Fruit fly (Drosophila melanogaster) whole organism, embryonic: ENCODE data around the gene Cbl.

ENCODE experiments used
- B-H2 ChIP-seq: fragments of 200-800 bp; sonication (Bioruptor generic); optimal IDR thresholded peaks from 2 replicates; lab custom pipeline; 2018; ENCODE audit warnings: missing biosample characterization, mild to moderate bottlenecking, missing genetic modification characterization
- BEAF-32 ChIP-seq: fragments of 200-800 bp; sonication (Bioruptor generic); optimal IDR thresholded peaks from 3 replicates; lab custom pipeline; 2017; ENCODE audit warnings: missing biosample characterization, missing genetic modification characterization, mild to moderate bottlenecking, moderate library complexity, missing genetic modification reagents
- C15 ChIP-seq: fragments of 200-800 bp; sonication (Bioruptor generic); IDR thresholded peaks from 3 replicates; pipeline ENCODE4 v1.3.6; 2022; ENCODE audit warnings: missing biosample characterization, missing genetic modification characterization
- CG10959 ChIP-seq: fragments of 200-800 bp; sonication (Bioruptor generic); IDR thresholded peaks from 2 replicates; pipeline ENCODE4 v1.3.6; 2022; ENCODE audit warnings: missing biosample characterization, missing genetic modification characterization
- CG11456 ChIP-seq: fragments of 200-800 bp; sonication (Bioruptor generic); IDR thresholded peaks from 3 replicates; pipeline ENCODE4 v1.3.6; 2022; ENCODE audit warnings: missing biosample characterization, missing genetic modification characterization
- CG12299 ChIP-seq: fragments of 200-800 bp; sonication (Bioruptor generic); optimal IDR thresholded peaks from 2 replicates; lab custom pipeline; 2018; ENCODE audit warnings: missing biosample characterization, mild to moderate bottlenecking, missing genetic modification characterization
- CG13123 ChIP-seq: fragments of 200-800 bp; sonication (Bioruptor generic); optimal IDR thresholded peaks from 2 replicates; lab custom pipeline; 2016; ENCODE audit warnings: missing biosample characterization, missing genetic modification characterization
- CG14441 ChIP-seq: fragments of 200-800 bp; sonication (Bioruptor generic); IDR thresholded peaks from 2 replicates; pipeline ENCODE4 v1.3.6; 2022; ENCODE audit warnings: missing biosample characterization, missing genetic modification characterization
- CG15601 ChIP-seq: fragments of 200-800 bp; sonication (Bioruptor generic); optimal IDR thresholded peaks from 3 replicates; lab custom pipeline; 2019; ENCODE audit warnings: missing biosample characterization, mild to moderate bottlenecking, missing genetic modification characterization, moderate library complexity
- CG15696 ChIP-seq: fragments of 200-800 bp; sonication (Bioruptor generic); optimal IDR thresholded peaks from 2 replicates; lab custom pipeline; 2019; ENCODE audit warnings: missing biosample characterization, mild to moderate bottlenecking, missing genetic modification characterization, moderate library complexity
- CG18011 ChIP-seq: fragments of 200-800 bp; sonication (Bioruptor generic); optimal IDR thresholded peaks from 2 replicates; lab custom pipeline; 2017; ENCODE audit warnings: missing biosample characterization, missing genetic modification characterization, mild to moderate bottlenecking, moderate library complexity, missing genotype
- CG18619 ChIP-seq: fragments of 200-800 bp; sonication (Bioruptor generic); optimal IDR thresholded peaks from 3 replicates; lab custom pipeline; 2017; ENCODE audit warnings: missing biosample characterization, mild to moderate bottlenecking, missing genetic modification characterization
- CG2116 ChIP-seq: fragments of 200-800 bp; sonication (Bioruptor generic); optimal IDR thresholded peaks from 3 replicates; lab custom pipeline; 2018; ENCODE audit warnings: missing biosample characterization, mild to moderate bottlenecking, missing genetic modification characterization
- CG2129 ChIP-seq: fragments of 200-800 bp; sonication (Bioruptor generic); IDR thresholded peaks from 2 replicates; pipeline ENCODE4 v1.3.6; 2022; ENCODE audit warnings: missing biosample characterization, missing genetic modification characterization; ENCODE audit not compliant: partially characterized antibody
- CG2678 ChIP-seq: fragments of 200-800 bp; sonication (Bioruptor generic); optimal IDR thresholded peaks from 3 replicates; lab custom pipeline; 2019; ENCODE audit warnings: missing biosample characterization, mild to moderate bottlenecking, missing genetic modification characterization, moderate library complexity
- CG3065 ChIP-seq: fragments of 200-800 bp; sonication (Bioruptor generic); optimal IDR thresholded peaks from 2 replicates; lab custom pipeline; 2016; ENCODE audit warnings: missing biosample characterization, missing genetic modification characterization
- CG31388 ChIP-seq: fragments of 200-800 bp; sonication (Bioruptor generic); optimal IDR thresholded peaks from 2 replicates; lab custom pipeline; 2016; ENCODE audit warnings: missing biosample characterization, missing genetic modification characterization
- CG3281 ChIP-seq: fragments of 200-800 bp; sonication (Bioruptor generic); optimal IDR thresholded peaks from 3 replicates; lab custom pipeline; 2017; ENCODE audit warnings: missing biosample characterization, mild to moderate bottlenecking, missing genetic modification characterization
- CG4282 ChIP-seq: fragments of 200-800 bp; sonication (Bioruptor generic); optimal IDR thresholded peaks from 2 replicates; lab custom pipeline; 2016; ENCODE audit warnings: missing biosample characterization, missing genetic modification characterization
- CG4617 ChIP-seq: fragments of 200-800 bp; sonication (Bioruptor generic); optimal IDR thresholded peaks from 3 replicates; lab custom pipeline; 2016; ENCODE audit warnings: missing biosample characterization, missing genetic modification characterization, borderline replicate concordance
- CG6791 ChIP-seq: fragments of 200-800 bp; sonication (Bioruptor generic); IDR thresholded peaks from 3 replicates; pipeline ENCODE4 v1.3.6; 2022; ENCODE audit warnings: missing biosample characterization, missing genetic modification characterization; ENCODE audit not compliant: partially characterized antibody
- CG7372 ChIP-seq: fragments of 200-800 bp; sonication (Bioruptor generic); IDR thresholded peaks from 2 replicates; pipeline ENCODE4 v1.3.6; 2022; ENCODE audit warnings: missing biosample characterization, missing genetic modification characterization
- CG7987 ChIP-seq: fragments of 200-800 bp; sonication (Bioruptor generic); optimal IDR thresholded peaks from 2 replicates; lab custom pipeline; 2018; ENCODE audit warnings: missing biosample characterization, mild to moderate bottlenecking, missing genetic modification characterization, moderate library complexity
- ERR ChIP-seq: fragments of 200-800 bp; sonication (Bioruptor generic); optimal IDR thresholded peaks from 2 replicates; lab custom pipeline; 2016; ENCODE audit warnings: missing biosample characterization, missing genetic modification characterization
- Elba2 ChIP-seq: fragments of 200-800 bp; sonication (Bioruptor generic); optimal IDR thresholded peaks from 3 replicates; lab custom pipeline; 2016; ENCODE audit warnings: missing biosample characterization, missing genetic modification characterization
- Ets97D ChIP-seq: fragments of 200-800 bp; sonication (Bioruptor generic); optimal IDR thresholded peaks from 3 replicates; lab custom pipeline; 2016; ENCODE audit warnings: missing biosample characterization, missing genetic modification characterization
- Fer1 ChIP-seq: fragments of 200-800 bp; sonication (Bioruptor generic); optimal IDR thresholded peaks from 2 replicates; lab custom pipeline; 2017; ENCODE audit warnings: missing biosample characterization, mild to moderate bottlenecking, missing genetic modification characterization
- Gug ChIP-seq: fragments of 200-800 bp; sonication (Bioruptor generic); IDR thresholded peaks from 4 replicates; pipeline ENCODE4 v1.3.6; 2022; ENCODE audit warnings: missing biosample characterization, missing genetic modification characterization
- Hand ChIP-seq: fragments of 200-800 bp; sonication (Bioruptor generic); optimal IDR thresholded peaks from 2 replicates; lab custom pipeline; 2017; ENCODE audit warnings: mild to moderate bottlenecking, missing biosample characterization, missing genetic modification reagents, missing genetic modification characterization
- Hmr ChIP-seq: fragments of 200-800 bp; sonication (Bioruptor generic); optimal IDR thresholded peaks from 3 replicates; lab custom pipeline; 2017; ENCODE audit warnings: mild to moderate bottlenecking, missing biosample characterization, missing genetic modification reagents, missing genetic modification characterization
- Hr39 ChIP-seq: fragments of >200 bp; optimal IDR thresholded peaks from 2 replicates; lab custom pipeline; 2017
- Hr51 ChIP-seq, 2 experiments: fragments of 200-800 bp; sonication (Bioruptor generic); optimal IDR thresholded peaks; 2 replicates in 1 of 2; 3 replicates in 1 of 2; lab custom pipeline; 2016 to 2018; ENCODE audit warnings: missing biosample characterization in 2 of 2, missing genetic modification characterization in 2 of 2, mild to moderate bottlenecking in 1 of 2, moderate library complexity in 1 of 2
- MTF-1 ChIP-seq: fragments of 200-800 bp; sonication (Bioruptor generic); optimal IDR thresholded peaks from 2 replicates; lab custom pipeline; 2018; ENCODE audit warnings: missing biosample characterization, mild to moderate bottlenecking, missing genetic modification characterization, borderline replicate concordance
- NfI ChIP-seq: fragments of 200-800 bp; sonication (Bioruptor generic); optimal IDR thresholded peaks from 3 replicates; lab custom pipeline; 2018; ENCODE audit warnings: missing biosample characterization, mild to moderate bottlenecking, missing genetic modification characterization, moderate library complexity
- Rx ChIP-seq: fragments of 200-800 bp; sonication (Bioruptor generic); IDR thresholded peaks from 2 replicates; pipeline ENCODE4 v1.3.6; 2022; ENCODE audit warnings: missing biosample characterization, missing genetic modification characterization
- ara ChIP-seq: fragments of 200-800 bp; sonication (Bioruptor generic); IDR thresholded peaks from 2 replicates; pipeline ENCODE4 v1.3.6; 2022; ENCODE audit warnings: missing biosample characterization, missing genetic modification characterization
- ems ChIP-seq: fragments of 200-800 bp; sonication (Bioruptor generic); optimal IDR thresholded peaks from 3 replicates; lab custom pipeline; 2016; ENCODE audit warnings: missing biosample characterization, missing genetic modification characterization
- eyg ChIP-seq: fragments of 200-800 bp; sonication (Bioruptor generic); optimal IDR thresholded peaks from 3 replicates; lab custom pipeline; 2016; ENCODE audit warnings: missing biosample characterization, missing genetic modification characterization
- gcm2 ChIP-seq: fragments of 200-800 bp; sonication (Bioruptor generic); optimal IDR thresholded peaks from 2 replicates; lab custom pipeline; 2016; ENCODE audit warnings: missing biosample characterization, missing genetic modification characterization
- grn ChIP-seq: fragments of 200-800 bp; sonication (Bioruptor generic); optimal IDR thresholded peaks from 3 replicates; lab custom pipeline; 2017; ENCODE audit warnings: missing biosample characterization, missing genetic modification characterization
- gsb-n ChIP-seq: fragments of 200-800 bp; sonication (Bioruptor generic); optimal IDR thresholded peaks from 3 replicates; lab custom pipeline; 2018; ENCODE audit warnings: missing biosample characterization, mild to moderate bottlenecking, missing genetic modification characterization
- oc ChIP-seq: fragments of 200-800 bp; sonication (Bioruptor generic); optimal IDR thresholded peaks from 2 replicates; lab custom pipeline; 2018; ENCODE audit warnings: missing biosample characterization, mild to moderate bottlenecking, missing genetic modification characterization, moderate library complexity
- org-1 ChIP-seq: fragments of 200-800 bp; sonication (Bioruptor generic); optimal IDR thresholded peaks from 2 replicates; lab custom pipeline; 2017; ENCODE audit warnings: missing biosample characterization, missing genetic modification characterization
- otp ChIP-seq: fragments of 200-800 bp; sonication (Bioruptor generic); IDR thresholded peaks from 3 replicates; pipeline ENCODE4, ENCODE4 v1.3.6; 2022; ENCODE audit warnings: missing biosample characterization, missing genetic modification characterization
- pfk ChIP-seq: fragments of 200-800 bp; sonication (Bioruptor generic); optimal IDR thresholded peaks from 2 replicates; lab custom pipeline; 2018; ENCODE audit warnings: missing biosample characterization, mild to moderate bottlenecking, missing genetic modification characterization, moderate library complexity
- pros ChIP-seq: fragments of 200-800 bp; sonication (Bioruptor generic); optimal IDR thresholded peaks from 3 replicates; lab custom pipeline; 2019; ENCODE audit warnings: missing biosample characterization, mild to moderate bottlenecking, missing genetic modification characterization, moderate library complexity
- salm ChIP-seq: fragments of 200-800 bp; sonication (Bioruptor generic); optimal IDR thresholded peaks from 2 replicates; lab custom pipeline; 2018; ENCODE audit warnings: missing biosample characterization, mild to moderate bottlenecking, missing genetic modification characterization
- zen2 ChIP-seq: fragments of 200-800 bp; sonication (Bioruptor generic); IDR thresholded peaks from 3 replicates; pipeline ENCODE4 v1.3.6; 2022; ENCODE audit warnings: missing biosample characterization, missing genetic modification characterization; ENCODE audit not compliant: partially characterized antibody

Cbl gene

DNA sequence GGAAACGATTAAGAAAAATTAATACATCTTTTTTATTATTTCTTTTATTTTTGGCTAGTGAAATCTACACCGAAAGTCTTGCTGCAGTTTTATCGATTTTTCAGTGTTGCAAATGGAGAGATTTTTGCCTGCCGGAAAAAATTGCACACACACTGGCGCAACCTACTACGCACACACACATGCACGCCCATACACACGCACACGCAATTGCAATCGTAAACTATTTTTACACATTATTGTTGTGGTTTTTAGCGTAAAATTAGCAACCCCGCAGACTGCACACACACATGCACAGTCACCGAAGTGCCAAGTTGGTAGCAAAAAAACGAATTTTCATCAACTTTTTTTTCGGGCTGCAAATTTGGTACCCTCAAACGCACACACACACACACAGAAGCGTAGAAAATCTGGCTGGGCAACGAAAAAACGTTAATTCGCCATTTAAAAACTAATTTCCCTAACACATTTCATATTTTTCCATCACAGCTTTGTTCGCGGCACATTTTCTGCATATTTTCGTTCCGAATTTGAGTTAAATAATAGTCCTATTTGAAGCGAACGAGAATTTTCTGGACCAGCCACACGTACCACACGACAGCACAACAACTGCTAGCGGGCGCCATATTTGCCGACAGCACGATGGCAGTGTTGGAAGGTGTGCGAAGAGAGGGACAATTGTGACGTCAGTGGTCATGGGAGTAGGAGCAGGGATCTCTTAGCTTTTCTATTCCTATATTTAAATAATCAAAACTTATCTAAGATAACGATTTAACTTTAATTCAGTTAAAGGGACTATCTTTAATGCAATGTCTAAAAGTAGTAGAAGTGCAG lies 17.2 kb downstream of the Cbl start, which contains the start of gene Unr (continued):
- TF ChIP-seq Rx (GFP tag; lab: Robert Waterston, UW) (peak; percentile 63; the same call in 1 of the 2 replicates), gsb-n (tag; lab: Kevin White, UChicago) (peak; percentile 49), org-1 (GFP tag; lab: Kevin White, UChicago) (peak; percentile 39), CG6791 (GFP tag; lab: Robert Waterston, UW) (no peak), CG14441 (peak; percentile 73), CG2678 (peak; percentile 81), C15 (GFP tag; lab: Robert Waterston, UW) (peak; percentile 64; the same call in 2 of the 3 replicates), B-H2 (peak; percentile 91), Hr51 (GFP tag; optimal IDR thresholded peaks at IDR 0.05; lab: Kevin White, UChicago) (peak; percentile 77 to 86), pros (GFP tag; lab: Kevin White, UChicago) (no peak), BEAF-32 (GFP tag; lab: Kevin White, UChicago) (peak; percentile 37), grn (GFP tag; lab: Kevin White, UChicago) (peak; percentile 21), gcm2 (GFP tag; lab: Kevin White, UChicago) (peak; percentile 49), CG15696 (tag; lab: Kevin White, UChicago) (peak; percentile 67), CG7372 (GFP tag; lab: Robert Waterston, UW) (peak; percentile 60), ERR (GFP tag; lab: Kevin White, UChicago) (peak; percentile 70), Fer1 (GFP tag; lab: Kevin White, UChicago) (peak; percentile 81), Hr39 (no peak), salm (tag; lab: Kevin White, UChicago) (peak; percentile 16), CG3065 (GFP tag; lab: Kevin White, UChicago) (peak; percentile 36), Hand (GFP tag; lab: Kevin White, UChicago) (no peak), ems (peak; percentile 78), CG15601 (peak; percentile 51), CG3281 (GFP tag; lab: Kevin White, UChicago) (peak; percentile 74), Ets97D (GFP tag; lab: Kevin White, UChicago) (peak; percentile 83), CG11456 (no peak), oc (tag; lab: Kevin White, UChicago) (peak; percentile 64), CG18011 (peak; percentile 53), CG12299 (tag; lab: Kevin White, UChicago) (peak; percentile 81), MTF-1 (GFP tag; lab: Kevin White, UChicago) (peak; percentile 33), CG2116 (peak; percentile 80), pfk (GFP tag; lab: Kevin White, UChicago) (peak; percentile 21), zen2 (GFP tag; lab: Robert Waterston, UW) (no peak), CG2129 (GFP tag; lab: Robert Waterston, UW) (no peak), Gug (GFP tag; lab: Robert Waterston, UW) (peak; percentile 95), CG10959 (no peak), CG13123 (GFP tag; lab: Kevin White, UChicago) (peak; percentile 62), Hmr (GFP tag; lab: Kevin White, UChicago) (peak; percentile 83), eyg (GFP tag; lab: Kevin White, UChicago) (peak; percentile 53), Elba2 (peak; percentile 96), CG31388 (no peak), CG4617 (GFP tag; lab: Kevin White, UChicago) (peak; percentile 70), CG7987 (peak; percentile 72), NfI (peak; percentile 84), otp (GFP tag; lab: Robert Waterston, UW) (no peak; the same call in 2 of the 3 replicates), ara (GFP tag; lab: Robert Waterston, UW) (peak; percentile 62; the same call in 1 of the 2 replicates), CG18619 (GFP tag; lab: Kevin White, UChicago) (peak; percentile 60), CG4282 (peak; percentile 58)
